Worm (Caenorhabditis elegans) whole organism, L2 larva: ENCODE results near the gene spe-51.

Source experiments
- ceh-16 ChIP-seq: fragments of 150-350 bp; optimal IDR thresholded peaks from 2 replicates; lab custom pipeline; 2014; ENCODE audit warnings: missing biosample characterization, missing genetic modification characterization
- crh-2 ChIP-seq: sonication (generic microtip); optimal IDR thresholded peaks from 2 replicates; lab custom pipeline; 2017; ENCODE audit warnings: missing biosample characterization, missing genetic modification characterization
- egl-27 ChIP-seq: sonication (generic microtip); optimal IDR thresholded peaks from 3 replicates; lab custom pipeline; 2017; ENCODE audit warnings: missing biosample characterization, missing genetic modification reagents, missing genetic modification characterization
- elt-3 ChIP-seq: sonication (generic microtip); optimal IDR thresholded peaks from 2 replicates; lab custom pipeline; 2017; ENCODE audit warnings: missing biosample characterization, missing genetic modification characterization
- lsy-2 ChIP-seq, 2 experiments: fragments of 150-350 bp in 1 of 2; sonication (generic microtip) in 1 of 2; optimal IDR thresholded peaks; 2 replicates each; lab custom pipeline; 2014 to 2017; ENCODE audit warnings: missing biosample characterization in 2 of 2, missing genetic modification characterization in 2 of 2
- mab-5 ChIP-seq: fragments of 150-350 bp; optimal IDR thresholded peaks from 2 replicates; lab custom pipeline; 2014; ENCODE audit warnings: missing biosample characterization, missing genetic modification characterization
- nhr-12 ChIP-seq: fragments of 150-350 bp; optimal IDR thresholded peaks from 2 replicates; lab custom pipeline; 2014; ENCODE audit warnings: missing biosample characterization, missing genetic modification characterization
- skn-1 ChIP-seq: sonication (generic microtip); optimal IDR thresholded peaks from 2 replicates; lab custom pipeline; 2017; ENCODE audit warnings: missing biosample characterization, missing genetic modification characterization
- sma-9 ChIP-seq, 2 experiments: fragments of 150-350 bp in 1 of 2; sonication (generic microtip) in 1 of 2; optimal IDR thresholded peaks; 2 replicates each; lab custom pipeline; 2014 to 2016; ENCODE audit warnings: missing genetic modification characterization in 2 of 2, mild to moderate bottlenecking in 1 of 2, missing biosample characterization in 1 of 2, missing compliant biosample characterization in 1 of 2, missing genetic modification reagents in 1 of 2, moderate library complexity in 1 of 2
- snpc-4 ChIP-seq: fragments of 150-350 bp; optimal IDR thresholded peaks from 2 replicates; lab custom pipeline; 2014; ENCODE audit warnings: missing biosample characterization, missing genetic modification characterization
- unc-39 ChIP-seq: fragments of 150-350 bp; optimal IDR thresholded peaks from 2 replicates; lab custom pipeline; 2014; ENCODE audit warnings: missing biosample characterization, missing genetic modification characterization
- unc-55 ChIP-seq: fragments of 150-350 bp; sonication (generic microtip); optimal IDR thresholded peaks from 3 replicates; lab custom pipeline; 2014; ENCODE audit warnings: missing biosample characterization, missing genetic modification reagents, missing genetic modification characterization
- unc-62 ChIP-seq: fragments of 150-350 bp; optimal IDR thresholded peaks from 2 replicates; lab custom pipeline; 2014; ENCODE audit warnings: missing biosample characterization, missing genetic modification reagents, missing genetic modification characterization
- ztf-11 ChIP-seq: sonication (generic microtip); optimal IDR thresholded peaks from 2 replicates; lab custom pipeline; 2017; ENCODE audit warnings: missing biosample characterization, missing genetic modification characterization

DNA sequence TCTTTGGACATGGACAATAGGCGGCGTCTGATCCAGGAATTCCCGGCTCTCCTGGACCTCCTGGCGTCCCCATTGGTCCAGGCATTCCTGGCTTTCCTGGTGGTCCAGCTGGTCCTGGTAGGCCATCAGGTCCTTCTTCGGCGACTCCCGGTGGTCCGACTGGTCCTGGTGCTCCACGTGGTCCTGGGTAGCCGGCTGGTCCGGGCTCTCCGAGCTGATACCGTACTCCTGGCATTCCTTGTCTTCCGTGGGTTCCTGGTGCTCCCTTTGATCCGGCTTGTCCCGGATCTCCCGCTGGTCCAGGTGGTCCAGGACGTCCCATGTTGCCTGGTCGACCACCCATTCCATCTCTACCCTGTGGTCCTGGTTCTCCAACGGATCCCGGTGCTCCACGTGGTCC, 36.6 kb upstream of the spe-51 start:
- TF ChIP-seq ztf-11 (tag; lab: Kevin White, UChicago) (no peak), skn-1 (tag; lab: Kevin White, UChicago) (no peak), nhr-12 (tag; lab: Kevin White, UChicago) (no peak), elt-3 (tag; lab: Kevin White, UChicago) (no peak), sma-9 (GFP tag; optimal IDR thresholded peaks at IDR 0.05; lab: Kevin White, UChicago) (no peak), sma-9 (tag; optimal IDR thresholded peaks at IDR 0.05; lab: Kevin White, UChicago) (no peak), unc-55 (GFP tag; lab: Kevin White, UChicago) (no peak), unc-39 (tag; lab: Kevin White, UChicago) (no peak), snpc-4 (tag; lab: Kevin White, UChicago) (no peak), ceh-16 (no peak), egl-27 (no peak), mab-5 (tag; lab: Kevin White, UChicago) (no peak), unc-62 (no peak), lsy-2 (tag; optimal IDR thresholded peaks at IDR 0.05; lab: Kevin White, UChicago) (no peak), crh-2 (no peak)
